Fruit fly (Drosophila melanogaster): ENCODE measurements around the gene Sfp24F.

The Sfp24F gene

DNA sequence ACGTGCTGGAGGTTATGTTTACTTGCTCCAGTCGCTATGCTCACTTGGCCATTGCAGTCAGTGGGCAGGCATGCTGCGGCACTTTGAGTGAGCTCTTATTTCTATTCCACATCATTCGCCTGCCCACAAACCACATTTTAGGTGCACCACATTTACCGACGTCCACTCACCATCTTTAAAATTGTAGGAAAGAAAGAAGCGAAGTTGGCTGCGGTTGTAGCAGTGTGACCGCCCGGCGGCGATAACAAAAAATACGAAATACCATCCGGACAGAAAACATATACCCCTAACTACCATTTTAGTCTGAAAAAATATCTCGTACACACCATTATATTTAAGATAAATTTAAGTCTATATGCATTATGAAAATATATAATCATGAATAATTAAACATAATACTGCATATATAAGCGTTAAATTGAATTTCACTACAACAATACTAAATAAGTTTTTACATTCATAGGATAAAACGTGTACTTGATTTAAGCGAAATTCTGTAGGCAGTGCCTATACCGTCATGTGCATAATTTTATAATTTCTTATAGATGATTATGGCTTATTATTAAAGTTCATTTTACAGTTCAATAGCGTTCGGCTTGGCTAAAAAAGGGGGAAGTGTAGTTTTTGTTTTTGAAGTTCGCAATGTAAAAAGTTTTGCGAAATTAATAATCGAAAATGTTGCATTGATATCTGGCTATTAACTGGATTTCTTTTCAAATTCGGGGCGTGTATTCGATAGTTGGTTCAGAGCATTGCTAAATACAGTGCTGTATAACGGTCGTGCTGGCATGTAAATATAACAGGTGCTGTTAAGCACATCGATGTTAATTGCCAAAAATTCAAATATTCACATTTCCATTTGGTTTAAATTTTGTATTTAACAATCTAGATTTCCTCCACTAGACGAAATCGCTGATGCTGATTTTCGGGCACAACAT lies 16.5 kb upstream of the Sfp24F start, which contains the start of gene RpL27A (continued):
- TF ChIP-seq Stat92E (GFP tag; optimal IDR thresholded peaks at IDR 0.05) (peak in 1 of 3 experiments; percentile 46), Vsx1 (GFP tag; optimal IDR thresholded peaks at IDR 0.05) (peak; percentile 74), Blimp-1 (GFP tag; optimal IDR thresholded peaks at IDR 0.05) (no peak), HLH4C (GFP tag; IDR thresholded peaks at IDR 0.05; ENCODE audit: partially characterized antibody) (no peak), CG10979 (tag; optimal IDR thresholded peaks at IDR 0.05) (peak; percentile 49), da (GFP tag; optimal IDR thresholded peaks at IDR 0.05) (peak; percentile 12), Dp (GFP tag; optimal IDR thresholded peaks at IDR 0.05) (peak; percentile 72), CG17359 (tag; optimal IDR thresholded peaks at IDR 0.05) (peak; percentile 72), tll (GFP tag; optimal IDR thresholded peaks at IDR 0.05) (no peak), CG2120 (GFP tag; optimal IDR thresholded peaks at IDR 0.05) (peak; percentile 41), so (GFP tag; IDR thresholded peaks at IDR 0.05) (peak; percentile 64; the same call in 2 of the 3 replicates), CG8765 (GFP tag; IDR thresholded peaks at IDR 0.05) (no peak), CG15011 (GFP tag; optimal IDR thresholded peaks at IDR 0.05) (peak; percentile 64), grau (tag; optimal IDR thresholded peaks at IDR 0.05) (peak; percentile 73), GATAe (GFP tag; conservative IDR thresholded peaks at IDR 0.05) (peak; percentile 71), gem (tag; optimal IDR thresholded peaks at IDR 0.05) (peak; percentile 81), HLH3B (GFP tag; IDR thresholded peaks at IDR 0.05) (peak; percentile 70), CG17912 (GFP tag; optimal IDR thresholded peaks at IDR 0.05) (peak; percentile 94), Opbp (GFP tag; IDR thresholded peaks at IDR 0.05; ENCODE audit: partially characterized antibody) (peak; percentile 100), Bteb2 (GFP tag; optimal IDR thresholded peaks at IDR 0.05) (peak; percentile 63), Lim3 (GFP tag; IDR thresholded peaks at IDR 0.05) (no peak), h (optimal IDR thresholded peaks at IDR 0.05) (no peak), CG10321 (GFP tag; IDR thresholded peaks at IDR 0.05) (peak; percentile 53; the same call in 1 of the 2 replicates), CG42726 (GFP tag; IDR thresholded peaks at IDR 0.05; ENCODE audit: partially characterized antibody) (peak; percentile 53; the same call in 1 of the 2 replicates), CG10654 (GFP tag; optimal IDR thresholded peaks at IDR 0.05) (peak; percentile 34), Hr51 (GFP tag; optimal IDR thresholded peaks at IDR 0.05) (peak; percentile 58 to 72), CG13296 (GFP tag; optimal IDR thresholded peaks at IDR 0.05) (peak; percentile 86), CG12391 (tag; optimal IDR thresholded peaks at IDR 0.05) (peak; percentile 84), dmrt11E (tag; optimal IDR thresholded peaks at IDR 0.05) (peak; percentile 58), hth (optimal IDR thresholded peaks at IDR 0.05) (no peak), peb (GFP tag; IDR thresholded peaks at IDR 0.05) (peak; percentile 59), CG12104 (GFP tag; optimal IDR thresholded peaks at IDR 0.05) (peak; percentile 71), CG4404 (GFP tag; IDR thresholded peaks at IDR 0.05) (peak; percentile 13; the same call in 1 of the 2 replicates), CG11093 (GFP tag; IDR thresholded peaks at IDR 0.05) (no peak), maf-S (GFP tag; optimal IDR thresholded peaks at IDR 0.05) (peak; percentile 53), CG30020 (tag; optimal IDR thresholded peaks at IDR 0.05) (peak; percentile 94), CG17612 (GFP tag; IDR thresholded peaks at IDR 0.05) (peak; percentile 46; the same call in 1 of the 2 replicates), Max (GFP tag; optimal IDR thresholded peaks at IDR 0.05) (peak; percentile 75), Ada2b (GFP tag; IDR thresholded peaks at IDR 0.05) (peak; percentile 56), CG16779 (GFP tag; IDR thresholded peaks at IDR 0.05) (peak; percentile 77), hb (GFP tag; IDR thresholded peaks at IDR 0.05; ENCODE audit: partially characterized antibody) (no peak), gfzf (GFP tag; optimal IDR thresholded peaks at IDR 0.05) (peak; percentile 71), ro (GFP tag; IDR thresholded peaks at IDR 0.05) (peak; percentile 65), Trl (optimal IDR thresholded peaks at IDR 0.05) (no peak), Trl (GFP tag; optimal IDR thresholded peaks at IDR 0.05) (peak; percentile 86), Myb (GFP tag; optimal IDR thresholded peaks at IDR 0.05) (peak; percentile 79), CG8944 (GFP tag; optimal IDR thresholded peaks at IDR 0.05) (peak; percentile 58), CG5245 (GFP tag; optimal IDR thresholded peaks at IDR 0.05) (peak; percentile 65)

Data from whole organism, embryonic.